Worm (Caenorhabditis elegans) whole organism, L4/young adult: ENCODE measurements around the gene alg-3.

ENCODE experiments used
- W03F9.2 ChIP-seq: fragments of 150-350 bp; optimal IDR thresholded peaks from 2 replicates; lab custom pipeline; 2014; ENCODE audit warnings: missing biosample characterization, missing genetic modification characterization
- him-1 ChIP-seq: sonication (generic microtip); optimal IDR thresholded peaks from 2 replicates; lab custom pipeline; 2016; ENCODE audit warnings: missing genotype, missing genetic modification reagents, missing genetic modification characterization, missing compliant biosample characterization

- TF ChIP-seq him-1 (tag; lab: Kevin White, UChicago) (no peak), W03F9.2 (tag; lab: Kevin White, UChicago) (no peak)
Observed at ce11 chrIV:11693493-11693892, 10.6 kb upstream of the alg-3 start, which contains the start of gene ZK792.12.
